Fruit fly (Drosophila melanogaster) whole organism, embryonic: ENCODE results near the gene CG10165.

ENCODE experiments used
- Bdp1 ChIP-seq: fragments of 200-800 bp; sonication (Bioruptor generic); optimal IDR thresholded peaks from 3 replicates; lab custom pipeline; 2016; ENCODE audit warnings: missing biosample characterization, missing genetic modification characterization
- BtbVII ChIP-seq: fragments of 200-800 bp; sonication (Bioruptor generic); optimal IDR thresholded peaks from 3 replicates; lab custom pipeline; 2017; ENCODE audit warnings: missing biosample characterization, mild to moderate bottlenecking, missing genetic modification characterization
- CG10543 ChIP-seq: fragments of 200-800 bp; sonication (Bioruptor generic); optimal IDR thresholded peaks from 3 replicates; lab custom pipeline; 2017; ENCODE audit warnings: missing biosample characterization, mild to moderate bottlenecking, missing genetic modification characterization, moderate library complexity
- CG12155 ChIP-seq: fragments of 200-800 bp; sonication (Bioruptor generic); optimal IDR thresholded peaks from 3 replicates; lab custom pipeline; 2016; ENCODE audit warnings: missing biosample characterization, missing genetic modification characterization
- CG14441 ChIP-seq: fragments of 200-800 bp; sonication (Bioruptor generic); IDR thresholded peaks from 2 replicates; pipeline ENCODE4 v1.3.6; 2022; ENCODE audit warnings: missing biosample characterization, missing genetic modification characterization
- CG14860 ChIP-seq: fragments of 200-800 bp; sonication (Bioruptor generic); IDR thresholded peaks from 3 replicates; pipeline ENCODE4 v1.3.6; 2022; ENCODE audit warnings: missing biosample characterization, missing genetic modification characterization; ENCODE audit not compliant: partially characterized antibody
- CG1529 ChIP-seq: fragments of 200-800 bp; sonication (Bioruptor generic); optimal IDR thresholded peaks from 3 replicates; lab custom pipeline; 2018; ENCODE audit warnings: missing biosample characterization, missing genetic modification characterization
- CG15479 ChIP-seq: fragments of 200-800 bp; sonication (Bioruptor generic); optimal IDR thresholded peaks from 3 replicates; lab custom pipeline; 2019; ENCODE audit warnings: missing biosample characterization, mild to moderate bottlenecking, missing genetic modification characterization, moderate library complexity
- CG16863 ChIP-seq: fragments of 200-800 bp; sonication (Bioruptor generic); optimal IDR thresholded peaks from 3 replicates; lab custom pipeline; 2016; ENCODE audit warnings: missing biosample characterization, missing genetic modification characterization
- CG17361 ChIP-seq: fragments of 200-800 bp; sonication (Bioruptor generic); IDR thresholded peaks from 3 replicates; pipeline ENCODE4 v1.3.6; 2022; ENCODE audit warnings: missing biosample characterization, missing genetic modification characterization
- CG1792 ChIP-seq: fragments of 200-800 bp; sonication (Bioruptor generic); optimal IDR thresholded peaks from 2 replicates; lab custom pipeline; 2016; ENCODE audit warnings: missing biosample characterization, missing genetic modification characterization
- CG2678 ChIP-seq: fragments of 200-800 bp; sonication (Bioruptor generic); optimal IDR thresholded peaks from 3 replicates; lab custom pipeline; 2019; ENCODE audit warnings: missing biosample characterization, mild to moderate bottlenecking, missing genetic modification characterization, moderate library complexity
- CG31365 ChIP-seq: fragments of 200-800 bp; sonication (Bioruptor generic); optimal IDR thresholded peaks from 2 replicates; lab custom pipeline; 2018; ENCODE audit warnings: missing biosample characterization, mild to moderate bottlenecking, missing genetic modification characterization
- CG32772 ChIP-seq: fragments of 200-800 bp; sonication (Bioruptor generic); IDR thresholded peaks from 2 replicates; pipeline ENCODE4 v1.3.6; 2022; ENCODE audit warnings: missing biosample characterization, missing genetic modification characterization
- CG34376 ChIP-seq: fragments of 200-800 bp; sonication (Bioruptor generic); optimal IDR thresholded peaks from 2 replicates; lab custom pipeline; 2018; ENCODE audit warnings: missing biosample characterization, mild to moderate bottlenecking, missing genetic modification characterization
- CG5953 ChIP-seq: fragments of 200-800 bp; sonication (Bioruptor generic); IDR thresholded peaks from 2 replicates; pipeline ENCODE4 v1.3.6; 2022; ENCODE audit warnings: missing biosample characterization, missing genetic modification characterization
- CG6683 ChIP-seq: fragments of 200-800 bp; sonication (Bioruptor generic); optimal IDR thresholded peaks from 2 replicates; lab custom pipeline; 2017; ENCODE audit warnings: missing biosample characterization, mild to moderate bottlenecking, missing genetic modification characterization, missing genetic modification reagents
- CG6689 ChIP-seq: fragments of 200-800 bp; sonication (Bioruptor generic); IDR thresholded peaks from 2 replicates; pipeline ENCODE4 v1.3.6; 2022; ENCODE audit warnings: missing biosample characterization, missing genetic modification characterization
- CG8765 ChIP-seq: fragments of 200-800 bp; sonication (Bioruptor generic); IDR thresholded peaks from 2 replicates; pipeline ENCODE4 v1.3.6; 2022; ENCODE audit warnings: missing biosample characterization, missing genetic modification characterization
- D19A ChIP-seq: fragments of 200-800 bp; optimal IDR thresholded peaks from 3 replicates; lab custom pipeline; 2019; ENCODE audit warnings: missing biosample characterization, mild to moderate bottlenecking, missing genetic modification characterization, moderate library complexity
- Dref ChIP-seq: fragments of 200-800 bp; sonication (Bioruptor generic); IDR thresholded peaks from 2 replicates; pipeline ENCODE4 v1.3.6; 2022; ENCODE audit warnings: missing biosample characterization, missing genetic modification characterization
- Elba2 ChIP-seq: fragments of 200-800 bp; sonication (Bioruptor generic); optimal IDR thresholded peaks from 3 replicates; lab custom pipeline; 2016; ENCODE audit warnings: missing biosample characterization, missing genetic modification characterization
- Gsc ChIP-seq: fragments of 200-800 bp; sonication (Bioruptor generic); IDR thresholded peaks from 2 replicates; pipeline ENCODE4 v1.3.6; 2022; ENCODE audit warnings: missing biosample characterization, missing genetic modification characterization
- H2.0 ChIP-seq: fragments of 200-800 bp; sonication (Bioruptor generic); IDR thresholded peaks from 2 replicates; pipeline ENCODE4 v1.3.6; 2022; ENCODE audit warnings: missing biosample characterization, missing genetic modification characterization
- Hmx ChIP-seq: fragments of 200-800 bp; sonication (Bioruptor generic); optimal IDR thresholded peaks from 2 replicates; lab custom pipeline; 2016; ENCODE audit warnings: missing biosample characterization, missing genetic modification characterization
- Lpt ChIP-seq: fragments of >200 bp; optimal IDR thresholded peaks from 2 replicates; lab custom pipeline; 2018; ENCODE audit warnings: missing biosample characterization, missing genetic modification characterization
- Nf-YA ChIP-seq: fragments of 200-800 bp; sonication (Bioruptor generic); IDR thresholded peaks from 2 replicates; pipeline ENCODE4 v1.3.6; 2022; ENCODE audit warnings: missing biosample characterization, missing genetic modification characterization
- Stat92E ChIP-seq, 3 experiments: fragments of >200 bp in 2 of 3; fragments of 200-800 bp in 1 of 3; sonication (Bioruptor generic) in 1 of 3; optimal IDR thresholded peaks; 2 replicates each; lab custom pipeline; 2017 to 2019; ENCODE audit warnings: missing biosample characterization in 3 of 3, missing genetic modification characterization in 3 of 3, mild to moderate bottlenecking in 1 of 3, moderate library complexity in 1 of 3
- bbx ChIP-seq: fragments of 200-800 bp; sonication (Bioruptor generic); IDR thresholded peaks from 2 replicates; pipeline ENCODE4 v1.3.6; 2022; ENCODE audit warnings: missing biosample characterization, missing genetic modification characterization; ENCODE audit not compliant: partially characterized antibody
- bigmax ChIP-seq: fragments of 200-800 bp; sonication (Bioruptor generic); optimal IDR thresholded peaks from 2 replicates; lab custom pipeline; 2018; ENCODE audit warnings: missing biosample characterization, mild to moderate bottlenecking, missing genetic modification characterization
- chif ChIP-seq, 2 experiments: fragments of 200-800 bp; sonication (Bioruptor generic); optimal IDR thresholded peaks; 3 replicates each; lab custom pipeline; 2016; ENCODE audit warnings: missing biosample characterization in 2 of 2, missing genetic modification characterization in 2 of 2
- cwo ChIP-seq: fragments of 200-800 bp; sonication (Bioruptor generic); optimal IDR thresholded peaks from 3 replicates; lab custom pipeline; 2017; ENCODE audit warnings: missing biosample characterization, missing genetic modification characterization, mild to moderate bottlenecking, moderate library complexity, missing genetic modification reagents
- esg ChIP-seq: fragments of 200-800 bp; sonication (Bioruptor generic); conservative IDR thresholded peaks from 2 replicates; pipeline ENCODE4 v1.3.6; 2022; ENCODE audit warnings: missing biosample characterization, missing genetic modification characterization
- fu2 ChIP-seq: fragments of 200-800 bp; sonication (Bioruptor generic); optimal IDR thresholded peaks from 2 replicates; lab custom pipeline; 2016; ENCODE audit warnings: missing biosample characterization, missing genetic modification characterization
- gfzf ChIP-seq: fragments of 200-800 bp; sonication (Bioruptor generic); optimal IDR thresholded peaks from 2 replicates; lab custom pipeline; 2016; ENCODE audit warnings: missing biosample characterization, mild to moderate bottlenecking, missing genetic modification characterization, moderate library complexity
- hb ChIP-seq: fragments of 200-800 bp; sonication (Bioruptor generic); IDR thresholded peaks from 3 replicates; pipeline ENCODE4 v1.3.6; 2022; ENCODE audit warnings: missing biosample characterization, missing genetic modification characterization; ENCODE audit not compliant: partially characterized antibody
- hkb ChIP-seq, 2 experiments: fragments of 200-800 bp in 1 of 2; fragments of >200 bp in 1 of 2; sonication (Bioruptor generic) in 1 of 2; IDR thresholded peaks in 1 of 2; optimal IDR thresholded peaks in 1 of 2; 2 replicates each; pipeline versions ENCODE4 v1.3.6 to Lab custom; 2017 to 2022; ENCODE audit warnings: missing biosample characterization in 1 of 2, missing genetic modification characterization in 1 of 2
- insv ChIP-seq, 2 experiments: fragments of 200-800 bp; sonication (Bioruptor generic); optimal IDR thresholded peaks; 3 replicates each; lab custom pipeline; 2016 to 2018; ENCODE audit warnings: missing biosample characterization in 2 of 2, missing genetic modification characterization in 2 of 2
- lilli ChIP-seq: fragments of 200-800 bp; sonication (Bioruptor generic); optimal IDR thresholded peaks from 3 replicates; lab custom pipeline; 2016; ENCODE audit warnings: missing biosample characterization, missing genetic modification characterization
- lmd ChIP-seq: fragments of 200-800 bp; sonication (Bioruptor generic); IDR thresholded peaks from 2 replicates; pipeline ENCODE4 v1.3.6; 2022; ENCODE audit warnings: missing biosample characterization, missing genetic modification characterization
- nom ChIP-seq: fragments of 200-800 bp; sonication (Bioruptor generic); optimal IDR thresholded peaks from 2 replicates; lab custom pipeline; 2017; ENCODE audit warnings: missing biosample characterization, missing genetic modification characterization, mild to moderate bottlenecking, moderate library complexity, missing genetic modification reagents
- psq ChIP-seq: fragments of 200-800 bp; sonication (Bioruptor generic); optimal IDR thresholded peaks from 2 replicates; lab custom pipeline; 2017; ENCODE audit warnings: missing biosample characterization, missing genetic modification characterization
- sim ChIP-seq: fragments of 200-800 bp; sonication (Bioruptor generic); IDR thresholded peaks from 2 replicates; pipeline ENCODE4 v1.3.6; 2022; ENCODE audit warnings: missing biosample characterization, missing genetic modification characterization
- sima ChIP-seq: fragments of 200-800 bp; sonication (Bioruptor generic); optimal IDR thresholded peaks from 2 replicates; lab custom pipeline; 2016; ENCODE audit warnings: missing biosample characterization, missing genetic modification characterization
- sisA ChIP-seq: fragments of 200-800 bp; sonication (Bioruptor generic); IDR thresholded peaks from 2 replicates; pipeline ENCODE4 v1.3.6; 2022; ENCODE audit warnings: missing biosample characterization, missing genetic modification characterization
- sob ChIP-seq: fragments of 200-800 bp; sonication (Bioruptor generic); IDR thresholded peaks from 2 replicates; pipeline ENCODE4 v1.3.6; 2022; ENCODE audit warnings: missing biosample characterization, missing genetic modification characterization
- ssp ChIP-seq: fragments of 200-800 bp; sonication (Bioruptor generic); IDR thresholded peaks from 2 replicates; pipeline ENCODE4 v1.3.6; 2022; ENCODE audit warnings: missing biosample characterization, missing genetic modification characterization
- tna ChIP-seq: fragments of 200-800 bp; sonication (Bioruptor generic); IDR thresholded peaks from 2 replicates; pipeline ENCODE4 v1.3.6; 2022; ENCODE audit warnings: missing biosample characterization, missing genetic modification characterization; ENCODE audit not compliant: partially characterized antibody
- vvl ChIP-seq: fragments of 200-800 bp; sonication (Bioruptor generic); IDR thresholded peaks from 2 replicates; pipeline ENCODE4 v1.3.6; 2022; ENCODE audit warnings: missing biosample characterization, missing genetic modification characterization
- yki ChIP-seq: fragments of >200 bp; optimal IDR thresholded peaks from 3 replicates; lab custom pipeline; 2018
- zfh2 ChIP-seq: fragments of 200-800 bp; sonication (Bioruptor generic); optimal IDR thresholded peaks from 2 replicates; lab custom pipeline; 2016; ENCODE audit warnings: missing biosample characterization, missing genetic modification characterization

Gene CG10165

dm6 chr2L:19528308-19528707, 1.8 kb downstream of the CG10165 start (continued):
- peak; percentile 93 for TF ChIP-seq CG6683 (GFP tag; lab: Kevin White, UChicago)
- no peak for TF ChIP-seq hb (GFP tag; lab: Robert Waterston, UW)
- peak; percentile 74 for TF ChIP-seq CG1529
- peak; percentile 98 for TF ChIP-seq BtbVII
- no peak for TF ChIP-seq CG15479 (GFP tag; lab: Kevin White, UChicago)
- TF ChIP-seq tna = no peak
- TF ChIP-seq CG5953 (GFP tag; lab: Robert Waterston, UW) = peak; percentile 81
- peak; percentile 84 for TF ChIP-seq sima
- TF ChIP-seq Dref (GFP tag; lab: Robert Waterston, UW) = peak; percentile 42
- peak; percentile 88 for TF ChIP-seq CG31365 (tag; lab: Kevin White, UChicago)
- TF ChIP-seq CG34376 = peak; percentile 98
- TF ChIP-seq sisA (GFP tag; lab: Robert Waterston, UW) = peak; percentile 91
- peak; percentile 97 for TF ChIP-seq vvl (GFP tag; lab: Robert Waterston, UW)
- no peak for TF ChIP-seq Lpt (GFP tag; lab: Kevin White, UChicago)
- peak; percentile 93 for TF ChIP-seq CG32772
- TF ChIP-seq lilli (GFP tag; lab: Kevin White, UChicago) = peak; percentile 99
- peak; percentile 84 for TF ChIP-seq D19A (tag; lab: Kevin White, UChicago)
- no peak for TF ChIP-seq bbx (GFP tag; lab: Robert Waterston, UW)
- TF ChIP-seq fu2 (GFP tag; lab: Kevin White, UChicago) = peak; percentile 95
- TF ChIP-seq Nf-YA = peak; percentile 87
- peak; percentile 86 for TF ChIP-seq nom (GFP tag; lab: Kevin White, UChicago)
- peak; percentile 97 for TF ChIP-seq CG14441
- TF ChIP-seq ssp (GFP tag; lab: Robert Waterston, UW) = peak; percentile 83
- peak; percentile 95 for TF ChIP-seq CG12155
- TF ChIP-seq insv (GFP tag; optimal IDR thresholded peaks at IDR 0.05; lab: Kevin White, UChicago) = peak; percentile 11 to 38
- peak; percentile 92 for TF ChIP-seq CG6689 (GFP tag; lab: Robert Waterston, UW)
- TF ChIP-seq bigmax (GFP tag; lab: Kevin White, UChicago) = peak; percentile 62
- TF ChIP-seq cwo (GFP tag; lab: Kevin White, UChicago) = peak; percentile 97
- TF ChIP-seq CG1792 (GFP tag; lab: Kevin White, UChicago) = peak; percentile 93
- TF ChIP-seq esg (GFP tag; lab: Robert Waterston, UW) = peak; percentile 93
- TF ChIP-seq CG17361 (GFP tag; lab: Robert Waterston, UW) = peak; percentile 88
- no peak for TF ChIP-seq CG14860
- peak; percentile 81 for TF ChIP-seq Bdp1
- peak; percentile 98 for TF ChIP-seq CG2678 (tag; lab: Kevin White, UChicago)
- TF ChIP-seq Stat92E (GFP tag; optimal IDR thresholded peaks at IDR 0.05; lab: Kevin White, UChicago) = no peak
- TF ChIP-seq hkb (optimal IDR thresholded peaks at IDR 0.05; lab: Kevin White, UChicago) = no peak
- peak; percentile 97 for TF ChIP-seq hkb (GFP tag; IDR thresholded peaks at IDR 0.05; lab: Robert Waterston, UW)
- peak; percentile 83 to 93 for TF ChIP-seq chif (GFP tag; optimal IDR thresholded peaks at IDR 0.05; lab: Kevin White, UChicago)
- peak; percentile 98 for TF ChIP-seq sob
- no peak for TF ChIP-seq gfzf (GFP tag; lab: Kevin White, UChicago)
- TF ChIP-seq CG10543 = peak; percentile 76
- TF ChIP-seq lmd (GFP tag; lab: Robert Waterston, UW) = peak; percentile 96
- TF ChIP-seq CG16863 (GFP tag; lab: Kevin White, UChicago) = peak; percentile 89
- peak; percentile 96 for TF ChIP-seq H2.0 (GFP tag; lab: Robert Waterston, UW)
- no peak for TF ChIP-seq yki
- peak; percentile 85; the same call in 1 of the 2 replicates for TF ChIP-seq CG8765 (GFP tag; lab: Robert Waterston, UW)
- peak; percentile 90 for TF ChIP-seq Hmx
- TF ChIP-seq zfh2 (GFP tag; lab: Kevin White, UChicago) = peak; percentile 97
- TF ChIP-seq Gsc (GFP tag; lab: Robert Waterston, UW) = peak; percentile 66
- peak; percentile 55; the same call in 1 of the 2 replicates for TF ChIP-seq sim (GFP tag; lab: Robert Waterston, UW)
- TF ChIP-seq psq = peak; percentile 55
- TF ChIP-seq Elba2 (GFP tag; lab: Kevin White, UChicago) = no peak
